Worm (Caenorhabditis elegans) whole organism, L1 larva: ENCODE results near the gene R151.10.

Experiments
- ces-1 ChIP-seq: fragments of 150-350 bp; optimal IDR thresholded peaks from 2 replicates; lab custom pipeline; 2014; ENCODE audit warnings: missing biosample characterization, missing genetic modification reagents, missing genetic modification characterization
- hlh-17 ChIP-seq: fragments of 200-800 bp; sonication (Bioruptor generic); optimal IDR thresholded peaks from 2 replicates; lab custom pipeline; 2018; ENCODE audit warnings: missing genetic modification characterization, mild to moderate bottlenecking, missing compliant biosample characterization, moderate library complexity, borderline replicate concordance
- snpc-4 ChIP-seq: fragments of 150-350 bp; optimal IDR thresholded peaks from 2 replicates; lab custom pipeline; 2014; ENCODE audit warnings: missing biosample characterization, missing genetic modification characterization
- unc-130 ChIP-seq: fragments of 150-350 bp; optimal IDR thresholded peaks from 2 replicates; lab custom pipeline; 2017; ENCODE audit warnings: missing biosample characterization, missing genetic modification characterization, inconsistent platforms
- ztf-4 ChIP-seq: fragments of 150-350 bp; optimal IDR thresholded peaks from 2 replicates; lab custom pipeline; 2014; ENCODE audit warnings: missing biosample characterization, missing genetic modification characterization

DNA sequence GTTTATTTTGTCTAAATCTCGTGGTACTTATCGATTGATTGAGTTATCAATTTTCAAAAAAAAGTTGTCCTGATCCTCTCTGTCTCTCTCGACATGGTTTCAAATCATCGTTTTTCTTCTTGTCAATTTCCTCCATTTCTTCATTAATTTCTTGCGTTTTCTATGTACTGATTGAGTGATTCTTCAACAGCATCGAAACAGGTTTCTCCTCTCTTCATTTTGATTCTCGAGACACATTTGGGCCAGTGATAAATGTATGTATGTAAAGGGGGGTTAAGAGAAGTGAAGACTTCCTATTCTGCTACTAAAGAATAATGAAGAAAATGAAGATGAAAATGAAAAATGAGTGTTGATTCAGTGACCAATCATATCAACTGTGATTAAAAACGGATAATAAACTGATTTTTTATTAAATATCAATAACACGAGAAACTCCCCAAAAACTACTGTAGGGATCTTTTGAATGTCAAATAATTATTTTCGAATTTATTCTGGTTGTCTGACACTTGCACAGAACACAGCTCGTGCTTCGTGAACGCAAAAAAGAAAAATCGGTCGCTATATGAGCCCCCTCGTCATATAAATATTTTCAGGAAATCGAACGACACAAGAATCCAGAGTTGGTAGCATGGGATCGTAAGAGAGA, 27.5 kb downstream of the R151.10 start:
- TF ChIP-seq ztf-4 (tag; lab: Kevin White, UChicago) (no peak), snpc-4 (no peak), hlh-17 (GFP tag; lab: Kevin White, UChicago) (no peak), unc-130 (tag; lab: Kevin White, UChicago) (no peak), ces-1 (GFP tag; lab: Kevin White, UChicago) (no peak)
